Worm (Caenorhabditis elegans) whole organism, L2 larva: ENCODE measurements around the gene bli-5.
A peak's percentile ranks its signal among the peaks of the same experiment; 100 is the strongest.

Source experiments
- C34F6.9 ChIP-seq: fragments of 150-350 bp; optimal IDR thresholded peaks from 2 replicates; lab custom pipeline; 2014; ENCODE audit warnings: missing biosample characterization, missing genetic modification characterization
- F13H6.1 ChIP-seq: sonication (generic microtip); optimal IDR thresholded peaks from 2 replicates; lab custom pipeline; 2016; ENCODE audit warnings: missing genetic modification characterization, missing compliant biosample characterization
- ZK546.5 ChIP-seq: sonication (generic microtip); optimal IDR thresholded peaks from 2 replicates; lab custom pipeline; 2017; ENCODE audit warnings: missing biosample characterization, missing genetic modification characterization
- alr-1 ChIP-seq: fragments of 150-350 bp; optimal IDR thresholded peaks from 2 replicates; lab custom pipeline; 2014; ENCODE audit warnings: missing biosample characterization, missing genetic modification characterization
- ama-1 ChIP-seq: fragments of 150-350 bp; optimal IDR thresholded peaks from 2 replicates; lab custom pipeline; 2018; ENCODE audit warnings: inconsistent platforms
- blmp-1 ChIP-seq: sonication (generic microtip); optimal IDR thresholded peaks from 2 replicates; lab custom pipeline; 2017; ENCODE audit warnings: missing genetic modification characterization, mild to moderate bottlenecking, missing compliant biosample characterization, antibody characterized with exemption, moderate library complexity; ENCODE audit not compliant: insufficient read depth
- crh-2 ChIP-seq: sonication (generic microtip); optimal IDR thresholded peaks from 2 replicates; lab custom pipeline; 2017; ENCODE audit warnings: missing biosample characterization, missing genetic modification characterization
- dmd-4 ChIP-seq: sonication (generic microtip); optimal IDR thresholded peaks from 2 replicates; lab custom pipeline; 2017; ENCODE audit warnings: missing biosample characterization, missing genetic modification characterization
- egl-27 ChIP-seq: sonication (generic microtip); optimal IDR thresholded peaks from 3 replicates; lab custom pipeline; 2017; ENCODE audit warnings: missing biosample characterization, missing genetic modification reagents, missing genetic modification characterization
- elt-1 ChIP-seq: fragments of 150-350 bp; optimal IDR thresholded peaks from 2 replicates; lab custom pipeline; 2014; ENCODE audit warnings: missing biosample characterization, missing genetic modification characterization
- elt-3 ChIP-seq: sonication (generic microtip); optimal IDR thresholded peaks from 2 replicates; lab custom pipeline; 2017; ENCODE audit warnings: missing biosample characterization, missing genetic modification characterization
- fos-1 ChIP-seq: fragments of 150-350 bp; optimal IDR thresholded peaks from 2 replicates; lab custom pipeline; 2014; ENCODE audit warnings: missing biosample characterization, missing genetic modification characterization
- gmeb-1 ChIP-seq: fragments of 150-350 bp; optimal IDR thresholded peaks from 2 replicates; lab custom pipeline; 2014; ENCODE audit warnings: missing biosample characterization, missing genetic modification characterization
- lin-11 ChIP-seq: fragments of 150-350 bp; sonication (generic microtip); optimal IDR thresholded peaks from 2 replicates; lab custom pipeline; 2014; ENCODE audit warnings: missing biosample characterization, missing genetic modification characterization, inconsistent platforms, mixed read lengths
- lin-13 ChIP-seq: fragments of 150-350 bp; optimal IDR thresholded peaks from 2 replicates; lab custom pipeline; 2014; ENCODE audit warnings: missing biosample characterization, missing genetic modification reagents, missing genetic modification characterization
- lin-39 ChIP-seq: fragments of 150-350 bp; optimal IDR thresholded peaks from 2 replicates; lab custom pipeline; 2014; ENCODE audit warnings: missing biosample characterization, missing genetic modification reagents, missing genetic modification characterization
- lsy-2 ChIP-seq, 2 experiments: fragments of 150-350 bp in 1 of 2; sonication (generic microtip) in 1 of 2; optimal IDR thresholded peaks; 2 replicates each; lab custom pipeline; 2014 to 2017; ENCODE audit warnings: missing biosample characterization in 2 of 2, missing genetic modification characterization in 2 of 2
- mab-5 ChIP-seq: fragments of 150-350 bp; optimal IDR thresholded peaks from 2 replicates; lab custom pipeline; 2014; ENCODE audit warnings: missing biosample characterization, missing genetic modification characterization
- nhr-11 ChIP-seq: fragments of 150-350 bp; optimal IDR thresholded peaks from 2 replicates; lab custom pipeline; 2014; ENCODE audit warnings: missing biosample characterization, missing genetic modification characterization
- nhr-21 ChIP-seq: fragments of 150-350 bp; optimal IDR thresholded peaks from 2 replicates; lab custom pipeline; 2014; ENCODE audit warnings: missing biosample characterization, missing genetic modification characterization
- nhr-237 ChIP-seq: fragments of 150-350 bp; optimal IDR thresholded peaks from 2 replicates; lab custom pipeline; 2014; ENCODE audit warnings: missing biosample characterization, missing genetic modification characterization
- nhr-25 ChIP-seq: fragments of 150-350 bp; sonication (generic microtip); optimal IDR thresholded peaks from 3 replicates; lab custom pipeline; 2014; ENCODE audit warnings: missing biosample characterization, missing genetic modification characterization
- nhr-6 ChIP-seq: fragments of 150-350 bp; optimal IDR thresholded peaks from 2 replicates; lab custom pipeline; 2014; ENCODE audit warnings: missing biosample characterization, missing genetic modification characterization
- nhr-77 ChIP-seq: fragments of 150-350 bp; optimal IDR thresholded peaks from 2 replicates; lab custom pipeline; 2014; ENCODE audit warnings: missing biosample characterization, missing genetic modification characterization
- skn-1 ChIP-seq: sonication (generic microtip); optimal IDR thresholded peaks from 2 replicates; lab custom pipeline; 2017; ENCODE audit warnings: missing biosample characterization, missing genetic modification characterization
- sma-3 ChIP-seq: sonication (generic microtip); optimal IDR thresholded peaks from 2 replicates; lab custom pipeline; 2016; ENCODE audit warnings: missing genetic modification reagents, missing genetic modification characterization, missing compliant biosample characterization
- sma-9 ChIP-seq, 2 experiments: fragments of 150-350 bp in 1 of 2; sonication (generic microtip) in 1 of 2; optimal IDR thresholded peaks; 2 replicates each; lab custom pipeline; 2014 to 2016; ENCODE audit warnings: missing genetic modification characterization in 2 of 2, mild to moderate bottlenecking in 1 of 2, missing biosample characterization in 1 of 2, missing compliant biosample characterization in 1 of 2, missing genetic modification reagents in 1 of 2, moderate library complexity in 1 of 2
- snpc-4 ChIP-seq: fragments of 150-350 bp; optimal IDR thresholded peaks from 2 replicates; lab custom pipeline; 2014; ENCODE audit warnings: missing biosample characterization, missing genetic modification characterization
- unc-39 ChIP-seq: fragments of 150-350 bp; optimal IDR thresholded peaks from 2 replicates; lab custom pipeline; 2014; ENCODE audit warnings: missing biosample characterization, missing genetic modification characterization
- unc-55 ChIP-seq: fragments of 150-350 bp; sonication (generic microtip); optimal IDR thresholded peaks from 3 replicates; lab custom pipeline; 2014; ENCODE audit warnings: missing biosample characterization, missing genetic modification reagents, missing genetic modification characterization
- zag-1 ChIP-seq: fragments of 150-350 bp; optimal IDR thresholded peaks from 2 replicates; lab custom pipeline; 2014; ENCODE audit warnings: missing biosample characterization, missing genetic modification characterization
- ztf-1 ChIP-seq: fragments of 200-800 bp; sonication (Bioruptor generic); conservative IDR thresholded peaks from 2 replicates; pipeline ENCODE4 v1.3.6; 2022; ENCODE audit warnings: missing genetic modification characterization, missing compliant biosample characterization
- ztf-11 ChIP-seq: sonication (generic microtip); optimal IDR thresholded peaks from 2 replicates; lab custom pipeline; 2017; ENCODE audit warnings: missing biosample characterization, missing genetic modification characterization
- ztf-4 ChIP-seq: fragments of 150-350 bp; optimal IDR thresholded peaks from 2 replicates; lab custom pipeline; 2014; ENCODE audit warnings: missing biosample characterization, missing genetic modification characterization

The bli-5 gene

DNA sequence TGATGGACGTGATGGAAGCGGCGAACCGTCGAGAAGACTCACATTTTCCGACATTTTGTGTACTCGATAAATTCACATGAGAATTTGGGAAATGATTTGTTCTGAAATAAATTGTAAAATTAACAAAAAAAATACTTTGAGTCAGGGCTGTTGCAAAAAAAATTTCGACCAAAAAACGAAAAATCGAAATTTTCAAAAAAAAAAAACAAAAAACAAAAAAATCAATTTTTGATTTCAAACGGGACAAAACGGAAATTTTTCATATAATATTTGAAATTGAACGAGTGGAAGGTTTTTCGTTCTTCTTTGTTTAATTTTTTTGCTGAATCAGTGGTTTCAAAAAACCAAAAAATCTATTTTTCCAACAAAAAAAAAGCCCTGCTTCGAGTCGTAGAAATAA is 25.6 kb upstream of the bli-5 start, which contains the start of gene cua-1:
Gene cua-1 (minus strand): TSS at position 101 of the 400 bp plus-strand sequence.
- TF ChIP-seq unc-55 (GFP tag; lab: Kevin White, UChicago) (no peak), snpc-4 (no peak), alr-1 (tag; lab: Kevin White, UChicago) (no peak), ama-1 (lab: Kevin White, UChicago) (no peak), egl-27 (tag; lab: Kevin White, UChicago) (no peak), mab-5 (tag; lab: Kevin White, UChicago) (no peak), unc-39 (tag; lab: Kevin White, UChicago) (no peak), nhr-237 (tag; lab: Kevin White, UChicago) (no peak), lsy-2 (tag; optimal IDR thresholded peaks at IDR 0.05; lab: Kevin White, UChicago) (no peak), fos-1 (tag; lab: Kevin White, UChicago) (no peak), lin-39 (no peak), blmp-1 (tag; lab: Kevin White, UChicago) (no peak), ztf-4 (no peak), sma-9 (GFP tag; optimal IDR thresholded peaks at IDR 0.05; lab: Kevin White, UChicago) (no peak), sma-9 (tag; optimal IDR thresholded peaks at IDR 0.05; lab: Kevin White, UChicago) (no peak), nhr-77 (tag; lab: Kevin White, UChicago) (no peak), elt-3 (no peak)

DNA sequence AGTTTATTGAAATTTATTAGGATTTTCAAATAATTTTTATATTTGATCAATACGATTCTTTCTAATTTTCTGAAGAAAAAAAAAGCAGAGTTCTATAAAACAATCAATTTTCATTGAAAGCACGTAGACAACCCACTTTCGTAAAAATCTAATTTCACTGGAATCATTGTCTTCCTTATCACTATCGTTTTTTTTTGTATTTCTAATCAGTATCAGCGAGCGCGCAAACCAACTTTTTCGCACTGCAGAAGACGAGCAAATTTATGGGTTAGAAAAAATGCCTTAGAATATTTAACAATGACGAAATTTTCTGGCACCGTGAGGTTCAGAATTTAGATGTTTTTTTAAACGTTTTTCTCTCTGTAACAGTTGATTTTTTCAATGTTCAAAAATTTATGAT is 23.3 kb upstream of the bli-5 start:
- TF ChIP-seq fos-1 (tag; lab: Kevin White, UChicago): peak; percentile 31
- no peak for TF ChIP-seq lin-13
- TF ChIP-seq, all 48 proteins: peak for 1

ce11 chrIII:13439415-13439814 is 9.8 kb upstream of the bli-5 start, which contains the start of gene ciao-2B:
Gene ciao-2B, minus strand, starts transcription at chrIII:13439544.
- TF ChIP-seq gmeb-1 (peak; percentile 90), lin-13 (peak; percentile 37), lsy-2 (tag; optimal IDR thresholded peaks at IDR 0.05; lab: Kevin White, UChicago) (peak in 1 of 2 experiments; percentile 64), crh-2 (tag; lab: Kevin White, UChicago) (peak; percentile 15), lin-11 (tag; lab: Kevin White, UChicago) (no peak), C34F6.9 (tag; lab: Kevin White, UChicago) (peak; percentile 54), unc-55 (GFP tag; lab: Kevin White, UChicago) (peak; percentile 63), nhr-25 (peak; percentile 6), dmd-4 (no peak), F13H6.1 (tag; lab: Kevin White, UChicago) (no peak)
- TF ChIP-seq, all 48 proteins: peak for 7

- TF ChIP-seq ama-1 (lab: Kevin White, UChicago) (no peak), unc-39 (tag; lab: Kevin White, UChicago) (no peak), nhr-11 (no peak), ZK546.5 (tag; lab: Kevin White, UChicago) (no peak), fos-1 (tag; lab: Kevin White, UChicago) (no peak), snpc-4 (no peak), nhr-21 (tag; lab: Kevin White, UChicago) (no peak), mab-5 (tag; lab: Kevin White, UChicago) (no peak), nhr-25 (no peak), ztf-11 (tag; lab: Kevin White, UChicago) (no peak), nhr-237 (tag; lab: Kevin White, UChicago) (no peak), elt-1 (tag; lab: Kevin White, UChicago) (no peak), ztf-1 (GFP tag; lab: Robert Waterston, UW) (no peak)
Observed at ce11 chrIII:13436843-13437242, 7.3 kb upstream of the bli-5 start, which contains the start of gene F45G2.9. Gene F45G2.9, minus strand, starts transcription at chrIII:13436943.

ce11 chrIII:13435570-13435969 is 6.0 kb upstream of the bli-5 start, which contains the start of gene F45G2.8:
Gene F45G2.8, minus strand, starts transcription at chrIII:13435670.
- TF ChIP-seq blmp-1 (tag; lab: Kevin White, UChicago): no peak
- TF ChIP-seq mab-5 (tag; lab: Kevin White, UChicago): no peak
- no peak for TF ChIP-seq lsy-2 (tag; optimal IDR thresholded peaks at IDR 0.05; lab: Kevin White, UChicago)
- TF ChIP-seq fos-1 (tag; lab: Kevin White, UChicago): no peak
- TF ChIP-seq sma-3 (GFP tag; lab: Kevin White, UChicago): no peak
- TF ChIP-seq elt-3: no peak
- no peak for TF ChIP-seq nhr-6 (tag; lab: Kevin White, UChicago)
- no peak for TF ChIP-seq ztf-4
- TF ChIP-seq dmd-4: no peak
- no peak for TF ChIP-seq F13H6.1 (tag; lab: Kevin White, UChicago)
- no peak for TF ChIP-seq skn-1 (tag; lab: Kevin White, UChicago)
- TF ChIP-seq zag-1 (tag; lab: Kevin White, UChicago): no peak
- TF ChIP-seq, all 48 proteins: peak for 0
